Worm (Caenorhabditis elegans) whole organism, L1 larva: ENCODE results near the gene T27A1.3.

Source experiments
- C34B4.2 ChIP-seq: sonication (generic microtip); optimal IDR thresholded peaks from 2 replicates; lab custom pipeline; 2017; ENCODE audit warnings: mild to moderate bottlenecking, missing genetic modification characterization, missing compliant biosample characterization
- F16B12.6 ChIP-seq: fragments of 150-350 bp; optimal IDR thresholded peaks from 2 replicates; lab custom pipeline; 2014; ENCODE audit warnings: missing biosample characterization, missing genetic modification characterization
- Y116A8C.19 ChIP-seq: sonication (generic microtip); optimal IDR thresholded peaks from 2 replicates; lab custom pipeline; 2016; ENCODE audit warnings: missing compliant biosample characterization, missing genetic modification characterization, borderline replicate concordance
- aha-1 ChIP-seq: fragments of 150-350 bp; optimal IDR thresholded peaks from 2 replicates; lab custom pipeline; 2014; ENCODE audit warnings: missing biosample characterization, missing genetic modification characterization
- blmp-1 ChIP-seq: fragments of 150-350 bp; optimal IDR thresholded peaks from 2 replicates; lab custom pipeline; 2014; ENCODE audit warnings: missing biosample characterization, missing genetic modification characterization
- ceh-8 ChIP-seq: fragments of 200-800 bp; sonication (Bioruptor generic); optimal IDR thresholded peaks from 2 replicates; lab custom pipeline; 2018; ENCODE audit warnings: mild to moderate bottlenecking, missing genetic modification characterization, moderate library complexity, missing compliant biosample characterization
- ceh-82 ChIP-seq, 3 experiments: fragments of 150-350 bp in 1 of 3; sonication (generic microtip) in 2 of 3; optimal IDR thresholded peaks; 2 replicates each; lab custom pipeline; 2014 to 2017; ENCODE audit warnings: missing biosample characterization in 3 of 3, missing genetic modification characterization in 3 of 3
- dpl-1 ChIP-seq, 3 experiments: fragments of 150-350 bp in 2 of 3; sonication (generic microtip) in 1 of 3; optimal IDR thresholded peaks; 2 replicates each; lab custom pipeline; 2014 to 2017; ENCODE audit warnings: missing biosample characterization in 3 of 3, missing genetic modification characterization in 3 of 3, missing genetic modification reagents in 3 of 3
- dsc-1 ChIP-seq: sonication (generic microtip); optimal IDR thresholded peaks from 2 replicates; lab custom pipeline; 2016; ENCODE audit warnings: mild to moderate bottlenecking, missing genetic modification characterization, missing compliant biosample characterization
- efl-1 ChIP-seq, 4 experiments: fragments of 150-350 bp; optimal IDR thresholded peaks in 3 of 4; peaks in 1 of 4; 1 replicate in 1 of 4; 2 replicates in 3 of 4; lab custom pipeline; 2014; ENCODE audit warnings: missing biosample characterization in 2 of 4, missing genetic modification characterization in 2 of 4, missing genetic modification reagents in 2 of 4
- efl-3 ChIP-seq: fragments of 200-800 bp; sonication (Bioruptor generic); optimal IDR thresholded peaks from 2 replicates; lab custom pipeline; 2018; ENCODE audit warnings: mild to moderate bottlenecking, missing genetic modification characterization, missing compliant biosample characterization
- ets-5 ChIP-seq: fragments of 200-800 bp; sonication (Bioruptor generic); IDR thresholded peaks from 2 replicates; pipeline ENCODE4 v1.3.6; 2022; ENCODE audit warnings: missing genetic modification characterization, missing compliant biosample characterization
- fkh-4 ChIP-seq: sonication (generic microtip); optimal IDR thresholded peaks from 2 replicates; lab custom pipeline; 2016; ENCODE audit warnings: missing compliant biosample characterization, missing genetic modification characterization, borderline replicate concordance
- fos-1 ChIP-seq: fragments of 150-350 bp; optimal IDR thresholded peaks from 2 replicates; lab custom pipeline; 2014; ENCODE audit warnings: missing biosample characterization, missing genetic modification characterization
- hlh-4 ChIP-seq: sonication (generic microtip); optimal IDR thresholded peaks from 2 replicates; lab custom pipeline; 2016; ENCODE audit warnings: mild to moderate bottlenecking, missing genetic modification characterization, missing compliant biosample characterization
- lin-35 ChIP-seq, 2 experiments: fragments of 150-350 bp; optimal IDR thresholded peaks; 2 replicates each; lab custom pipeline; 2014; ENCODE audit warnings: missing biosample characterization in 2 of 2, missing genetic modification characterization in 2 of 2, missing genetic modification reagents in 2 of 2
- lir-3 ChIP-seq: sonication (generic microtip); optimal IDR thresholded peaks from 2 replicates; lab custom pipeline; 2016; ENCODE audit warnings: mild to moderate bottlenecking, missing genetic modification characterization, moderate library complexity, missing compliant biosample characterization; ENCODE audit not compliant: poor library complexity
- mdl-1 ChIP-seq, 2 experiments: fragments of 150-350 bp; optimal IDR thresholded peaks; 2 replicates each; lab custom pipeline; 2014 to 2017; ENCODE audit warnings: missing biosample characterization in 2 of 2, missing genetic modification characterization in 2 of 2, inconsistent platforms in 1 of 2
- mep-1 ChIP-seq: fragments of 150-350 bp; optimal IDR thresholded peaks from 2 replicates; lab custom pipeline; 2014; ENCODE audit warnings: missing biosample characterization, missing genetic modification characterization
- nhr-12 ChIP-seq: sonication (generic microtip); optimal IDR thresholded peaks from 2 replicates; lab custom pipeline; 2017; ENCODE audit warnings: missing biosample characterization, missing genetic modification characterization
- nhr-237 ChIP-seq: fragments of 150-350 bp; optimal IDR thresholded peaks from 2 replicates; lab custom pipeline; 2014; ENCODE audit warnings: missing biosample characterization, missing genetic modification characterization
- nhr-28 ChIP-seq: fragments of 150-350 bp; optimal IDR thresholded peaks from 2 replicates; lab custom pipeline; 2014; ENCODE audit warnings: missing biosample characterization, missing genetic modification characterization
- nhr-47 ChIP-seq: sonication (generic microtip); optimal IDR thresholded peaks from 2 replicates; lab custom pipeline; 2016; ENCODE audit warnings: mild to moderate bottlenecking, missing genetic modification characterization, moderate library complexity, missing compliant biosample characterization
- nhr-71 ChIP-seq: sonication (generic microtip); optimal IDR thresholded peaks from 2 replicates; lab custom pipeline; 2016; ENCODE audit warnings: mild to moderate bottlenecking, missing genetic modification characterization, moderate library complexity, missing compliant biosample characterization
- nhr-84 ChIP-seq: sonication (generic microtip); optimal IDR thresholded peaks from 2 replicates; lab custom pipeline; 2017; ENCODE audit warnings: missing biosample characterization, missing genetic modification characterization
- nhr-85 ChIP-seq: sonication (generic microtip); peaks from one replicate; lab custom pipeline; 2016; ENCODE audit warnings: missing genetic modification characterization, inconsistent platforms, missing compliant biosample characterization
- pag-3 ChIP-seq: sonication (generic microtip); optimal IDR thresholded peaks from 2 replicates; lab custom pipeline; 2017; ENCODE audit warnings: missing genetic modification characterization, mild to moderate bottlenecking, missing compliant biosample characterization, antibody characterized with exemption, borderline replicate concordance; ENCODE audit not compliant: insufficient read depth
- pqm-1 ChIP-seq: sonication (generic microtip); optimal IDR thresholded peaks from 3 replicates; lab custom pipeline; 2017; ENCODE audit warnings: missing biosample characterization, missing genetic modification characterization
- rnt-1 ChIP-seq: sonication (generic microtip); optimal IDR thresholded peaks from 2 replicates; lab custom pipeline; 2016; ENCODE audit warnings: mild to moderate bottlenecking, missing genetic modification characterization, moderate library complexity, missing compliant biosample characterization
- snpc-4 ChIP-seq: fragments of 150-350 bp; optimal IDR thresholded peaks from 2 replicates; lab custom pipeline; 2014; ENCODE audit warnings: missing biosample characterization, missing genetic modification characterization
- snu-23 ChIP-seq: sonication (generic microtip); optimal IDR thresholded peaks from 2 replicates; lab custom pipeline; 2016; ENCODE audit warnings: missing genetic modification characterization, missing compliant biosample characterization
- sptf-1 ChIP-seq: fragments of 150-350 bp; optimal IDR thresholded peaks from 2 replicates; lab custom pipeline; 2014; ENCODE audit warnings: missing biosample characterization, missing genetic modification characterization
- sup-37 ChIP-seq: fragments of 200-800 bp; sonication (Bioruptor generic); optimal IDR thresholded peaks from 2 replicates; lab custom pipeline; 2018; ENCODE audit warnings: mild to moderate bottlenecking, missing genetic modification characterization, missing compliant biosample characterization
- unc-86 ChIP-seq: sonication (generic microtip); optimal IDR thresholded peaks from 2 replicates; lab custom pipeline; 2016; ENCODE audit warnings: missing genetic modification characterization, missing compliant biosample characterization
- zip-4 ChIP-seq: fragments of 200-800 bp; sonication (Bioruptor generic); optimal IDR thresholded peaks from 2 replicates; lab custom pipeline; 2018; ENCODE audit warnings: mild to moderate bottlenecking, missing genetic modification characterization, moderate library complexity, missing compliant biosample characterization

The T27A1.3 gene

ce11 chrII:572010-572409 is 36.7 kb downstream of the T27A1.3 start, which contains the start of gene mlt-8:
Gene mlt-8, minus strand, starts transcription at chrII:572110.
- TF ChIP-seq nhr-28 (tag; lab: Kevin White, UChicago) (no peak), blmp-1 (tag; lab: Kevin White, UChicago) (peak; percentile 17)

DNA sequence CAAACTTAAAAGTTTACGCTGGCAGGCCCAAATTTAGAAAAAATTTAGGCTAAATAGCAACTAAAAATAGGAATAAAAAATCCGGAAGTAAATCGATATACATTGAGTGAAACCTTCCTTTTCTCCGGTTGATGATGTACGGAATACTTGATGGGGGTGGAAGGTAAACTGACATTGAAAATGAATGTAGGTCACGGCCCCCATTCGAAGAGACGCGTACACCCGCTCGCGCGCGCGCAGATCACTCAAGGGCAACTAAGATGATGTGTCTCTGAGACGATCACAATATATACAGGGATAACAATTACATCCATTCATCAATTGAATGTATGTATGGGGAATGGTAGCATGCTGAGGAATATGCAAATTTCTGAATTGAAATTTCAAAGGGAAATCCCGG is 38.7 kb downstream of the T27A1.3 start:
- TF ChIP-seq blmp-1 (tag; lab: Kevin White, UChicago) (peak; percentile 90), nhr-71 (tag; lab: Kevin White, UChicago) (no peak), nhr-85 (peak; percentile 81), zip-4 (GFP tag; lab: Kevin White, UChicago) (no peak)

DNA sequence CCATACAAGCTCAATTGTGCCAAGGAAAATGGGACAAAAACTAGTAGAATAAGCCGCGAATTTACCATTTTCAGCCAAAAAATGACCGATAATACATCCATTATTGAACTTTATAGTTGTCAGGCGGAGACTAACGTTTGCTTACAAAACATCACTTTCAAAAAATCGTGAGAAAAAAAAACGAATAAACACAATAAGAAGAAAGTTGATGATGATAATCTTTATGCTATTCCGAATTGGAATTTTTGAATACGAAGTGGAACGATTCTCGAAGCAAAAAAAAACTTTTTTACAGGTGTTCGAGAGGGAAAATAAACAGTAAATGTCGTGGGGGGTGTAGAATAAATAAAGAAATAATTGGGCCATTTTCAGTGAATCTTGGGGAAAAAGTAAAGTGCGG is 42.3 kb downstream of the T27A1.3 start, which contains the start of gene W08F4.7:
TSS of gene W08F4.7 (minus strand) at position 101 of the 400 bp plus-strand sequence.
- TF ChIP-seq nhr-12 (tag; lab: Kevin White, UChicago): no peak
- peak; percentile 8 for TF ChIP-seq nhr-85

DNA sequence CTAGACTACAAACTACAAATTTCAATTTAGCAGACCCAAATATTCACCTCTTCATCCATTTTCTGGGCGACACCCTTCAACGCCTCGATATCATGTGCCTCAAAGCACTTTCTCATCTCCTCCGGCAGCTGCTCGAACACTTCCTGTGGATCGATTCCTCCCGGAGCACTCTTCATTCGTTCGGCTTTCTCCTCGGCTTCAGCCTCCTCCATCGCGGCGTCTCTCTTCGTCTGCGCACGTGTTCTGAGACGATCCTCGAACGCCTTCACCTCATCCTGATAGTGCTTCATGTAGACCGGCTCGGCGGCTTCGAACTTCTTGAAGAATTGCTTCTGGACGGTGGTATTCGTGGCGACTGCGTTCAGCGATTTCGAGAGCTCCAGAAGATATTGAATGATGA is 43.5 kb downstream of the T27A1.3 start:
- TF ChIP-seq hlh-4 (tag; lab: Kevin White, UChicago): no peak
- no peak for TF ChIP-seq nhr-84 (tag; lab: Kevin White, UChicago)
- TF ChIP-seq mdl-1 (tag; optimal IDR thresholded peaks at IDR 0.05; lab: Kevin White, UChicago): no peak
- no peak for TF ChIP-seq ets-5
- TF ChIP-seq efl-1 (optimal IDR thresholded peaks at IDR 0.05; lab: Kevin White, UChicago): no peak
- peak in 1 of 2 experiments; percentile 89 for TF ChIP-seq efl-1 (GFP tag; optimal IDR thresholded peaks at IDR 0.05 in 1 of 2; lab: Kevin White, UChicago)
- no peak for TF ChIP-seq pag-3
- TF ChIP-seq fkh-4 (tag; lab: Kevin White, UChicago): no peak

DNA sequence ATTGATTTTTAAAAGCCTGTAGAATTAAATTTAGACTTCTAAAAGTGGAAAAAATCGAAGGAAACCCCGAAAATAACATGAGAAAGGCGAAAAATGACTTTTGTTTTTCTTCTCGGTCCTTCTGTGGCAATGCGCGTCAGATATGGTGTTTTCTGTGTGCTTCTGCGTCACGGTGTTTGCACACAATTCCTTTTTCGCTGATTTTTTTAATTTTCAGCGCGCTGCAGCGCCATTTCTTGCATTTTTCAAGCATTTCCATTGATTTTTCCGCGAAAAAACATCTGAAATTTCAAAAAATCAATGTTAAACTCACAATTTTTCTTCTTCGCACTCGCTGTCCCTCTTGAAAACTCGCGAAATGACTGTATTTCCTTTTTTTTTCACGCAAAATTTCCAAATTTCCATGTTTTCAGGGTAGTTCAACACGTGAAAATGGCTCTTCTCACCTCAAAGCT is 44.9 kb downstream of the T27A1.3 start, which contains the start of the genes cdc-37 and W08F4.3:
TSS of gene cdc-37 (minus strand) at position 405 of the 455 bp plus-strand sequence.
TSS of gene W08F4.3 (plus strand) at position 414 of the 455 bp plus-strand sequence.
- TF ChIP-seq fos-1 (tag; lab: Kevin White, UChicago) (peak; percentile 24), mep-1 (tag; lab: Kevin White, UChicago) (peak; percentile 7), snpc-4 (no peak), dpl-1 (GFP tag; optimal IDR thresholded peaks at IDR 0.05; lab: Kevin White, UChicago) (peak in 2 of 3 experiments; percentile 44 to 50), rnt-1 (tag; lab: Kevin White, UChicago) (peak; percentile 46), lin-35 (GFP tag; optimal IDR thresholded peaks at IDR 0.05; lab: Kevin White, UChicago) (peak; percentile 39 to 48), dsc-1 (peak; percentile 12), nhr-85 (peak; percentile 17), Y116A8C.19 (tag; lab: Kevin White, UChicago) (no peak), ceh-82 (tag; optimal IDR thresholded peaks at IDR 0.05; lab: Kevin White, UChicago) (peak in 1 of 3 experiments; percentile 23), F16B12.6 (tag; lab: Kevin White, UChicago) (peak; percentile 94), efl-3 (GFP tag; lab: Kevin White, UChicago) (no peak), efl-1 (optimal IDR thresholded peaks at IDR 0.05; lab: Kevin White, UChicago) (peak; percentile 48 to 67), efl-1 (GFP tag; optimal IDR thresholded peaks at IDR 0.05 in 1 of 2; lab: Kevin White, UChicago) (peak; percentile 62 to 94), nhr-237 (tag; lab: Kevin White, UChicago) (no peak), snu-23 (GFP tag; lab: Kevin White, UChicago) (peak; percentile 21), nhr-47 (tag; lab: Kevin White, UChicago) (peak; percentile 5), sptf-1 (no peak)

ce11 chrII:581983-582382 is 46.7 kb downstream of the T27A1.3 start:
- no peak for TF ChIP-seq ceh-8 (GFP tag; lab: Kevin White, UChicago)
- TF ChIP-seq aha-1 (tag; lab: Kevin White, UChicago): no peak
- no peak for TF ChIP-seq pqm-1 (tag; lab: Kevin White, UChicago)
- no peak for TF ChIP-seq nhr-28 (tag; lab: Kevin White, UChicago)
- TF ChIP-seq unc-86 (tag; lab: Kevin White, UChicago): no peak
- no peak for TF ChIP-seq nhr-84 (tag; lab: Kevin White, UChicago)
- no peak for TF ChIP-seq sup-37 (GFP tag; lab: Kevin White, UChicago)
- TF ChIP-seq rnt-1 (tag; lab: Kevin White, UChicago): no peak
- TF ChIP-seq C34B4.2 (tag; lab: Kevin White, UChicago): no peak
- TF ChIP-seq lir-3 (tag; lab: Kevin White, UChicago): no peak
- TF ChIP-seq nhr-85: no peak
